Fruit fly (Drosophila melanogaster) whole organism, embryonic: ENCODE results near the gene hbt.

Experiments used
- CG11398 ChIP-seq: fragments of 200-800 bp; sonication (Bioruptor generic); optimal IDR thresholded peaks from 2 replicates; lab custom pipeline; 2016; ENCODE audit warnings: missing biosample characterization, missing genetic modification characterization
- CG6654 ChIP-seq: fragments of 200-800 bp; sonication (Bioruptor generic); optimal IDR thresholded peaks from 2 replicates; lab custom pipeline; 2017; ENCODE audit warnings: missing biosample characterization, mild to moderate bottlenecking, missing genetic modification characterization
- CG6854 ChIP-seq: fragments of 200-800 bp; sonication (Bioruptor generic); optimal IDR thresholded peaks from 3 replicates; lab custom pipeline; 2017; ENCODE audit warnings: missing biosample characterization, mild to moderate bottlenecking, missing genetic modification characterization
- CG8765 ChIP-seq: fragments of 200-800 bp; sonication (Bioruptor generic); IDR thresholded peaks from 2 replicates; pipeline ENCODE4 v1.3.6; 2022; ENCODE audit warnings: missing biosample characterization, missing genetic modification characterization
- Mad ChIP-seq: fragments of 200-800 bp; sonication (Bioruptor generic); optimal IDR thresholded peaks from 2 replicates; lab custom pipeline; 2016; ENCODE audit warnings: missing biosample characterization, missing genetic modification characterization
- dati ChIP-seq: fragments of 200-800 bp; sonication (Bioruptor generic); IDR thresholded peaks from 2 replicates; pipeline ENCODE4 v1.3.6; 2022; ENCODE audit warnings: missing biosample characterization, missing genetic modification characterization
- h ChIP-seq: fragments of >200 bp; optimal IDR thresholded peaks from 2 replicates; lab custom pipeline; 2017
- lmd ChIP-seq: fragments of 200-800 bp; sonication (Bioruptor generic); IDR thresholded peaks from 2 replicates; pipeline ENCODE4 v1.3.6; 2022; ENCODE audit warnings: missing biosample characterization, missing genetic modification characterization
- org-1 ChIP-seq: fragments of 200-800 bp; sonication (Bioruptor generic); optimal IDR thresholded peaks from 2 replicates; lab custom pipeline; 2017; ENCODE audit warnings: missing biosample characterization, missing genetic modification characterization
- pho ChIP-seq: fragments of 200-800 bp; sonication (Bioruptor generic); optimal IDR thresholded peaks from 2 replicates; lab custom pipeline; 2016; ENCODE audit warnings: missing biosample characterization, missing genetic modification characterization
- psq ChIP-seq: fragments of 200-800 bp; sonication (Bioruptor generic); optimal IDR thresholded peaks from 2 replicates; lab custom pipeline; 2017; ENCODE audit warnings: missing biosample characterization, missing genetic modification characterization
- sd ChIP-seq: fragments of 200-800 bp; sonication (Bioruptor generic); optimal IDR thresholded peaks from 3 replicates; lab custom pipeline; 2018; ENCODE audit warnings: missing biosample characterization, mild to moderate bottlenecking, missing genetic modification characterization, moderate library complexity
- sug ChIP-seq: fragments of 200-800 bp; optimal IDR thresholded peaks from 2 replicates; lab custom pipeline; 2019; ENCODE audit warnings: missing biosample characterization, mild to moderate bottlenecking, missing genetic modification characterization, moderate library complexity
- unpg ChIP-seq: fragments of 200-800 bp; sonication (Bioruptor generic); optimal IDR thresholded peaks from 3 replicates; lab custom pipeline; 2018; ENCODE audit warnings: missing biosample characterization, mild to moderate bottlenecking, missing genetic modification characterization, moderate library complexity

DNA sequence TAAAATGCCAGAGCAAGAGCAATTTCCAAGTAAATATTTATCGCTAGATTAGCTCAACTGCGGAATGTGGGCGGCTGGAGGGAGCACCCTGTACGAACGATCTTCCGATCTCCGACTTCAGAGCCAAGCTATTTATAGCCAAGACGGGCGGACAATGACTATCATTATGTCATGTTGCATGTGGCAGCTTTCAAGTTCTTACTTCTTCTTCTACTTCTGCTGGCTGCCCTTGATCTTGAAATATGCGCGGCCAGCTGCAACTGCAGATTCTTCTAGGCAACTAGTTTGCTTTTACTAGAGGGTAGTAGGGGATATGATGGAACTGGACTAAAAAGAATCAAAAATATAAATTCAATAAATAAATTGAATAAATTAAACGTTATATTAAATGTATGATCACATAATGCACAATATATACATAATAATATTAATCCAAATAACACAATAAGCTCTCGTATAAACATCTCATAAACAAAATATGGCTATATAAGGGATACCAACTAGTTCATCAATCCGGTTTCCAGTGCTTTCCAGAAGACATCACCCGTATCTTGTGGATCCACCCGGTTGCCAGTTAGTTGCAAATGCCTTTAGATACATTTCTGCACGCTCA, 62.8 kb downstream of the hbt start:
- TF ChIP-seq CG8765 (GFP tag; lab: Robert Waterston, UW) (no peak), CG6654 (GFP tag; lab: Kevin White, UChicago) (no peak), org-1 (GFP tag; lab: Kevin White, UChicago) (no peak), CG11398 (no peak), psq (GFP tag; lab: Kevin White, UChicago) (no peak), unpg (GFP tag; lab: Kevin White, UChicago) (no peak), pho (GFP tag; lab: Kevin White, UChicago) (no peak), CG6854 (GFP tag; lab: Kevin White, UChicago) (no peak), sug (tag; lab: Kevin White, UChicago) (no peak), dati (GFP tag; lab: Robert Waterston, UW) (no peak), lmd (GFP tag; lab: Robert Waterston, UW) (0 out of 2 replicates have a peak, but pooled peaks have one; percentile 15), h (lab: Kevin White, UChicago) (no peak), sd (no peak), Mad (GFP tag; lab: Kevin White, UChicago) (no peak)
